Worm (Caenorhabditis elegans) whole organism, L1 larva: Measurements from ENCODE around the gene C06A1.6.

Source experiments
- C04F5.9 ChIP-seq: sonication (generic microtip); optimal IDR thresholded peaks from 2 replicates; lab custom pipeline; 2016; ENCODE audit warnings: missing genetic modification characterization, missing compliant biosample characterization
- Y116A8C.19 ChIP-seq: sonication (generic microtip); optimal IDR thresholded peaks from 2 replicates; lab custom pipeline; 2016; ENCODE audit warnings: missing compliant biosample characterization, missing genetic modification characterization, borderline replicate concordance
- ama-1 ChIP-seq: fragments of 150-350 bp; optimal IDR thresholded peaks from 2 replicates; lab custom pipeline; 2014
- blmp-1 ChIP-seq: fragments of 150-350 bp; optimal IDR thresholded peaks from 2 replicates; lab custom pipeline; 2014; ENCODE audit warnings: missing biosample characterization, missing genetic modification characterization
- ceh-82 ChIP-seq, 3 experiments: fragments of 150-350 bp in 1 of 3; sonication (generic microtip) in 2 of 3; optimal IDR thresholded peaks; 2 replicates each; lab custom pipeline; 2014 to 2017; ENCODE audit warnings: missing biosample characterization in 3 of 3, missing genetic modification characterization in 3 of 3
- ceh-90 ChIP-seq: sonication (generic microtip); optimal IDR thresholded peaks from 2 replicates; lab custom pipeline; 2016; ENCODE audit warnings: missing genetic modification characterization, missing compliant biosample characterization
- ces-1 ChIP-seq: fragments of 150-350 bp; optimal IDR thresholded peaks from 2 replicates; lab custom pipeline; 2014; ENCODE audit warnings: missing biosample characterization, missing genetic modification reagents, missing genetic modification characterization
- dsc-1 ChIP-seq: sonication (generic microtip); optimal IDR thresholded peaks from 2 replicates; lab custom pipeline; 2016; ENCODE audit warnings: mild to moderate bottlenecking, missing genetic modification characterization, missing compliant biosample characterization
- efl-1 ChIP-seq, 4 experiments: fragments of 150-350 bp; optimal IDR thresholded peaks in 3 of 4; peaks in 1 of 4; 1 replicate in 1 of 4; 2 replicates in 3 of 4; lab custom pipeline; 2014; ENCODE audit warnings: missing biosample characterization in 2 of 4, missing genetic modification characterization in 2 of 4, missing genetic modification reagents in 2 of 4
- egl-27 ChIP-seq, 2 experiments: fragments of 150-350 bp in 1 of 2; sonication (generic microtip); optimal IDR thresholded peaks; 3 replicates each; lab custom pipeline; 2017 to 2018; ENCODE audit warnings: missing biosample characterization in 2 of 2, missing genetic modification characterization in 2 of 2, missing genetic modification reagents in 2 of 2
- elt-2 ChIP-seq: sonication (generic microtip); optimal IDR thresholded peaks from 2 replicates; lab custom pipeline; 2016; ENCODE audit warnings: missing genetic modification characterization, mild to moderate bottlenecking, inconsistent platforms, missing compliant biosample characterization, missing genetic modification reagents
- elt-3 ChIP-seq, 6 experiments: fragments of 150-350 bp in 1 of 6; sonication (generic microtip); optimal IDR thresholded peaks; 2 replicates each; lab custom pipeline; 2017 to 2018; ENCODE audit warnings: missing biosample characterization in 6 of 6, missing genetic modification characterization in 6 of 6, inconsistent platforms in 1 of 6
- ets-5 ChIP-seq: fragments of 200-800 bp; sonication (Bioruptor generic); IDR thresholded peaks from 2 replicates; pipeline ENCODE4 v1.3.6; 2022; ENCODE audit warnings: missing genetic modification characterization, missing compliant biosample characterization
- fkh-10 ChIP-seq: sonication (generic microtip); optimal IDR thresholded peaks from 2 replicates; lab custom pipeline; 2017; ENCODE audit warnings: missing biosample characterization, missing genetic modification reagents, missing genetic modification characterization
- fos-1 ChIP-seq: fragments of 150-350 bp; optimal IDR thresholded peaks from 2 replicates; lab custom pipeline; 2014; ENCODE audit warnings: missing biosample characterization, missing genetic modification characterization
- grh-1 ChIP-seq: fragments of 200-800 bp; sonication (Bioruptor generic); IDR thresholded peaks from 2 replicates; pipeline ENCODE4 v1.3.6; 2022; ENCODE audit warnings: missing genetic modification reagents, missing genetic modification characterization, missing compliant biosample characterization
- hlh-4 ChIP-seq: sonication (generic microtip); optimal IDR thresholded peaks from 2 replicates; lab custom pipeline; 2016; ENCODE audit warnings: mild to moderate bottlenecking, missing genetic modification characterization, missing compliant biosample characterization
- isw-1 ChIP-seq: fragments of 200-800 bp; sonication (Bioruptor generic); IDR thresholded peaks from 2 replicates; pipeline ENCODE4 v1.3.6; 2022; ENCODE audit warnings: missing genetic modification characterization, missing compliant biosample characterization
- lin-14 ChIP-seq: fragments of 200-800 bp; sonication (Bioruptor generic); optimal IDR thresholded peaks from 2 replicates; lab custom pipeline; 2018; ENCODE audit warnings: mild to moderate bottlenecking, missing genetic modification characterization, moderate library complexity, missing compliant biosample characterization
- lin-35 ChIP-seq, 2 experiments: fragments of 150-350 bp; optimal IDR thresholded peaks; 2 replicates each; lab custom pipeline; 2014; ENCODE audit warnings: missing biosample characterization in 2 of 2, missing genetic modification characterization in 2 of 2, missing genetic modification reagents in 2 of 2
- mep-1 ChIP-seq: fragments of 150-350 bp; optimal IDR thresholded peaks from 2 replicates; lab custom pipeline; 2014; ENCODE audit warnings: missing biosample characterization, missing genetic modification characterization
- nhr-11 ChIP-seq: fragments of 150-350 bp; optimal IDR thresholded peaks from 2 replicates; lab custom pipeline; 2014; ENCODE audit warnings: missing biosample characterization, missing genetic modification characterization
- nhr-20 ChIP-seq: sonication (generic microtip); optimal IDR thresholded peaks from 2 replicates; lab custom pipeline; 2016; ENCODE audit warnings: mild to moderate bottlenecking, missing genetic modification characterization, missing compliant biosample characterization
- nhr-28 ChIP-seq: fragments of 150-350 bp; optimal IDR thresholded peaks from 2 replicates; lab custom pipeline; 2014; ENCODE audit warnings: missing biosample characterization, missing genetic modification characterization
- nhr-77 ChIP-seq: fragments of 150-350 bp; optimal IDR thresholded peaks from 2 replicates; lab custom pipeline; 2014; ENCODE audit warnings: missing biosample characterization, missing genetic modification characterization
- nhr-84 ChIP-seq: sonication (generic microtip); optimal IDR thresholded peaks from 2 replicates; lab custom pipeline; 2017; ENCODE audit warnings: missing biosample characterization, missing genetic modification characterization
- nhr-85 ChIP-seq: sonication (generic microtip); peaks from one replicate; lab custom pipeline; 2016; ENCODE audit warnings: missing genetic modification characterization, inconsistent platforms, missing compliant biosample characterization
- nhr-90 ChIP-seq: sonication (generic microtip); optimal IDR thresholded peaks from 2 replicates; lab custom pipeline; 2016; ENCODE audit warnings: mild to moderate bottlenecking, missing genetic modification characterization, missing compliant biosample characterization; ENCODE audit not compliant: poor library complexity
- pax-3 ChIP-seq: fragments of 200-800 bp; sonication (Bioruptor generic); optimal IDR thresholded peaks from 2 replicates; lab custom pipeline; 2018; ENCODE audit warnings: mild to moderate bottlenecking, missing genetic modification characterization, moderate library complexity, missing compliant biosample characterization
- pqm-1 ChIP-seq: sonication (generic microtip); optimal IDR thresholded peaks from 3 replicates; lab custom pipeline; 2017; ENCODE audit warnings: missing biosample characterization, missing genetic modification characterization
- rnt-1 ChIP-seq: sonication (generic microtip); optimal IDR thresholded peaks from 2 replicates; lab custom pipeline; 2016; ENCODE audit warnings: mild to moderate bottlenecking, missing genetic modification characterization, moderate library complexity, missing compliant biosample characterization
- skn-1 ChIP-seq: fragments of 150-350 bp; optimal IDR thresholded peaks from 2 replicates; lab custom pipeline; 2014; ENCODE audit warnings: missing biosample characterization, missing genetic modification characterization
- snu-23 ChIP-seq: sonication (generic microtip); optimal IDR thresholded peaks from 2 replicates; lab custom pipeline; 2016; ENCODE audit warnings: missing genetic modification characterization, missing compliant biosample characterization
- sox-4 ChIP-seq: sonication (generic microtip); optimal IDR thresholded peaks from 2 replicates; lab custom pipeline; 2016; ENCODE audit warnings: missing genetic modification characterization, missing compliant biosample characterization
- sup-37 ChIP-seq: fragments of 200-800 bp; sonication (Bioruptor generic); optimal IDR thresholded peaks from 2 replicates; lab custom pipeline; 2018; ENCODE audit warnings: mild to moderate bottlenecking, missing genetic modification characterization, missing compliant biosample characterization
- unc-30 ChIP-seq: sonication (generic microtip); optimal IDR thresholded peaks from 2 replicates; lab custom pipeline; 2017; ENCODE audit warnings: missing biosample characterization, missing genetic modification characterization
- xbp-1 ChIP-seq: sonication (generic microtip); optimal IDR thresholded peaks from 2 replicates; lab custom pipeline; 2016; ENCODE audit warnings: missing genetic modification characterization, missing compliant biosample characterization
- zag-1 ChIP-seq: fragments of 150-350 bp; optimal IDR thresholded peaks from 2 replicates; lab custom pipeline; 2014; ENCODE audit warnings: missing biosample characterization, missing genetic modification characterization
- zip-4 ChIP-seq: fragments of 200-800 bp; sonication (Bioruptor generic); optimal IDR thresholded peaks from 2 replicates; lab custom pipeline; 2018; ENCODE audit warnings: mild to moderate bottlenecking, missing genetic modification characterization, moderate library complexity, missing compliant biosample characterization

The C06A1.6 gene

DNA sequence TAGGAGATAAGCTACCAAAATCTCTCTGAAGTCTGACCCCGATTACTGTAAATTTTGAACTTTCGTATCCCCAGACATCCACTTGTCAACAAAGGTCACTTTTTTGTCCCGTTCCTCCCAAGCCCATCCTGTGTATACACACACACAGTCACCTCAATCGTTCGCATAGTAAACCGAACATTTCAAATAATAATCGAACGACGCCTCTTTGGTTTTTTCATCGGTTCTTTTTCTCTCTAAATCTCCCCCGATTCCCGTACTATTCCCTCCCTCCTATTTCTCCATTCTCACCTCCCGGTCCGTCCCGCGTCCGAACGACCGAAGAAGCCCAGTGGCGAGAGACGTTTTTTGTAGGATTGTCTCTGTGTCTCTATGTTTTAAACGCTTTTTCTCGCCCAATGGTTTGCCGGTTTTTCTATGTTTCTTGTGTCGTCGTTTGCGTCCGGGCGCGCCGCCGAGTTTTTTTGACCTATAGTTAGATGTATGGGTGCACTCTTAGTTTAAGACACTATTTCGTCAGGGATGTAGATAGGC is 35.2 kb downstream of the C06A1.6 start:
- TF ChIP-seq grh-1 (GFP tag; lab: Robert Waterston, UW) (no peak), fos-1 (tag; lab: Kevin White, UChicago) (no peak), hlh-4 (tag; lab: Kevin White, UChicago) (no peak), ama-1 (lab: Kevin White, UChicago) (no peak), fkh-10 (GFP tag; lab: Kevin White, UChicago) (no peak), blmp-1 (tag; lab: Kevin White, UChicago) (peak; percentile 31), lin-14 (peak; percentile 12)
- TF ChIP-seq, all 84 proteins: peak for 2

DNA sequence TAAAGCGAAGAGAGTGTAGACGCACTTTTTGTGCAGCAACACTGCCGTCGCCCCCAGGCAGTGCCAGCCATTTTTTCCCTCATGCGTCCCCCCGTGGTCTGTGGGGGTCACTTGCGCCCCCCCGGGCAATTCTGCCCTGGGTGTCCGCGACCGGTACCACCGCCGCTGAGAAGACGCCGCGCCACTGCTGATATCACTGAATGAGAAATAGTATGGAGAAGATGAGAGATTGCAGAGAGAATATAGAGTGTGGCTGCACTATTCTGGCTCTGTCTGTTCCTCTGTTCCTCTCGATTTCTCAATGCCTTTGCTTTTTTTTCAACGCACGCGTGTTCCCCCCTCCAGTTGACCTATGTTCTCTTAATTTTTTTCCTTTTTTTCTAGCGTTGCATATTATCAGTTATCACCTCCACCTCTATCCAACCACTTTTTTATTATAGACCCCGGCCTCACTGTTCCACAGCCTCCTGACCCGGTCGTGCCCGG is 36.8 kb downstream of the C06A1.6 start, which contains the start of gene mab-10:
Gene mab-10 (plus strand): TSS at position 436 of the 486 bp plus-strand sequence.
- TF ChIP-seq nhr-84 (no peak), fkh-10 (GFP tag; lab: Kevin White, UChicago) (no peak), lin-14 (peak; percentile 57), rnt-1 (peak; percentile 0), zag-1 (no peak), blmp-1 (tag; lab: Kevin White, UChicago) (no peak), pax-3 (tag; lab: Kevin White, UChicago) (no peak), lin-35 (GFP tag; optimal IDR thresholded peaks at IDR 0.05; lab: Kevin White, UChicago) (no peak), C04F5.9 (tag; lab: Kevin White, UChicago) (no peak), unc-30 (tag; lab: Kevin White, UChicago) (no peak), ama-1 (lab: Kevin White, UChicago) (no peak), dsc-1 (tag; lab: Kevin White, UChicago) (no peak), nhr-11 (tag; lab: Kevin White, UChicago) (no peak)

DNA sequence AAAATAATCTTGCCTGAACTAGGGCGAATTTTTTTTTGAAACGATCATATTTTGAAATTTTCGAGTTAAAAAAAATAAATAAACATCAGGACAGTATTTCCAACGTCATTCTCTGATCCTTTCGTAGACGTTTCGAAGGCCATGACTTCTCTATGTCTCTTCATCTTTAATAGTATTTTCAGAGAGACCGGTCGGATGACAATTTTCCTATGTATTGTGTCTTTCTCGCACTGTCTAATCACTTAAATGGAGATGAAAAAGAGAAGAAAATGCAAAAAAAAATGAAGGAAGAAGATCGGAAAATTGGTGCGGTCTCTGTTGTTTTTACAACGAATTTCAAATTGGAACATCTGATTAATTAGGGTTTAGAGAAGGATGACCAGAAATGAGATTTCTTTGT is 39.3 kb downstream of the C06A1.6 start:
- TF ChIP-seq sox-4 (tag; lab: Kevin White, UChicago) (no peak), lin-14 (peak; percentile 76), snu-23 (GFP tag; lab: Kevin White, UChicago) (peak; percentile 61), nhr-85 (tag; lab: Kevin White, UChicago) (peak; percentile 87), pqm-1 (tag; lab: Kevin White, UChicago) (no peak), sup-37 (GFP tag; lab: Kevin White, UChicago) (no peak), nhr-28 (tag; lab: Kevin White, UChicago) (no peak), lin-35 (GFP tag; optimal IDR thresholded peaks at IDR 0.05; lab: Kevin White, UChicago) (peak in 1 of 2 experiments; percentile 21), nhr-20 (peak; percentile 51), nhr-90 (tag; lab: Kevin White, UChicago) (peak; percentile 3), pax-3 (tag; lab: Kevin White, UChicago) (no peak), elt-3 (tag; optimal IDR thresholded peaks at IDR 0.05; lab: Kevin White, UChicago) (peak in 3 of 6 experiments; percentile 18 to 49 (median 36)), elt-2 (tag; lab: Kevin White, UChicago) (no peak), ceh-82 (tag; optimal IDR thresholded peaks at IDR 0.05; lab: Kevin White, UChicago) (no peak), efl-1 (optimal IDR thresholded peaks at IDR 0.05; lab: Kevin White, UChicago) (peak in 1 of 2 experiments; percentile 10), efl-1 (GFP tag; optimal IDR thresholded peaks at IDR 0.05 in 1 of 2; lab: Kevin White, UChicago) (peak in 1 of 2 experiments; percentile 88), skn-1 (peak; percentile 6), zip-4 (no peak), hlh-4 (tag; lab: Kevin White, UChicago) (no peak), blmp-1 (tag; lab: Kevin White, UChicago) (peak; percentile 60), ces-1 (no peak), ets-5 (GFP tag; lab: Robert Waterston, UW) (no peak), mep-1 (tag; lab: Kevin White, UChicago) (peak; percentile 43)
- TF ChIP-seq, all 84 proteins: peak for 11

DNA sequence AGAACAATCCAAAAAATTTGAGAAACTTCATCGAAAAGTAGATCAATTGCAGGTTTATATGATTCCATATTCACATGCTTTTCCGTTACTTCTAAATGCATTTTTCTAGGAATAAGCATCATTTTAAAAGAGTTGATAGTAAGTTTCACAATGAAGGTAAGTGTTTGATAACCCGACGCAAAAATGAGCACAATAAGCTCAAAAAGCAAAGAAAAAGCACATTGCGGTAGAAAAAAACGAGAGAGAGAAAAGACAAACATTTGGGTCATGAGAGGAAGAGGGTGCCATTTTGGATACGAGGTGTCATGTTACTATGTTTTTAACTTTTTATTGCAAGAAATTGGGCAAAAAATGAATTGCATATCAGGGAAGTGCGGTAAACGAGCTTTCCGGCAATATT is 40.1 kb downstream of the C06A1.6 start, which contains the start of gene F59B10.6:
Gene F59B10.6 (minus strand): TSS at position 101 of the 400 bp plus-strand sequence.
- TF ChIP-seq xbp-1 (no peak), zip-4 (no peak), ceh-82 (tag; optimal IDR thresholded peaks at IDR 0.05; lab: Kevin White, UChicago) (no peak), isw-1 (no peak), fos-1 (tag; lab: Kevin White, UChicago) (no peak), ceh-90 (tag; lab: Kevin White, UChicago) (no peak), egl-27 (tag; optimal IDR thresholded peaks at IDR 0.05; lab: Kevin White, UChicago) (no peak), Y116A8C.19 (tag; lab: Kevin White, UChicago) (no peak), nhr-77 (tag; lab: Kevin White, UChicago) (no peak)
